Worm (Caenorhabditis elegans): ENCODE data around the gene C49C3.20.

C49C3.20 gene

ce11 chrIV:17316398-17316797 lies at the start of gene C49C3.20:
Gene C49C3.20 (minus strand): TSS chrIV:17316498.
- TF ChIP-seq unc-39 (tag; optimal IDR thresholded peaks at IDR 0.05) (no peak), fkh-10 (GFP tag; optimal IDR thresholded peaks at IDR 0.05) (no peak), tbx-2 (tag; optimal IDR thresholded peaks at IDR 0.05) (no peak), ceh-9 (tag; optimal IDR thresholded peaks at IDR 0.05) (no peak), elt-2 (tag; optimal IDR thresholded peaks at IDR 0.05) (no peak), unc-62 (GFP tag; optimal IDR thresholded peaks at IDR 0.05) (no peak), nhr-23 (tag; optimal IDR thresholded peaks at IDR 0.05) (no peak), mml-1 (tag; optimal IDR thresholded peaks at IDR 0.05) (no peak), egl-27 (tag; optimal IDR thresholded peaks at IDR 0.05) (no peak), ama-1 (optimal IDR thresholded peaks at IDR 0.05) (no peak), sea-2 (GFP tag; optimal IDR thresholded peaks at IDR 0.05) (no peak), mdl-1 (tag; optimal IDR thresholded peaks at IDR 0.05) (no peak), lin-15B (tag; optimal IDR thresholded peaks at IDR 0.05) (no peak), ceh-28 (tag; optimal IDR thresholded peaks at IDR 0.05) (no peak)

ce11 chrIV:17361143-17361542 lies 44.8 kb upstream of the C49C3.20 start, which contains the start of gene clec-202:
Gene clec-202 (plus strand): TSS chrIV:17361443.
- TF ChIP-seq ceh-28 (tag; optimal IDR thresholded peaks at IDR 0.05) = no peak
- no peak for TF ChIP-seq mml-1 (tag; optimal IDR thresholded peaks at IDR 0.05)
- TF ChIP-seq elt-1 (tag; optimal IDR thresholded peaks at IDR 0.05) = no peak
- TF ChIP-seq fkh-2 (tag; optimal IDR thresholded peaks at IDR 0.05) = no peak
- TF ChIP-seq ceh-9 (tag; optimal IDR thresholded peaks at IDR 0.05) = no peak
- no peak for TF ChIP-seq sea-2 (GFP tag; optimal IDR thresholded peaks at IDR 0.05)
- no peak for TF ChIP-seq ama-1 (optimal IDR thresholded peaks at IDR 0.05)
- TF ChIP-seq aly-2 (tag; optimal IDR thresholded peaks at IDR 0.05) = no peak
- TF ChIP-seq eor-1 (tag; optimal IDR thresholded peaks at IDR 0.05) = no peak
- TF ChIP-seq nhr-76 (tag; optimal IDR thresholded peaks at IDR 0.05) = no peak
- no peak for TF ChIP-seq nhr-77 (tag; optimal IDR thresholded peaks at IDR 0.05)
- no peak for TF ChIP-seq ceh-16 (tag; optimal IDR thresholded peaks at IDR 0.05)
- TF ChIP-seq pqm-1 (tag; optimal IDR thresholded peaks at IDR 0.05) = no peak
- TF ChIP-seq ztf-4 (tag; optimal IDR thresholded peaks at IDR 0.05) = no peak
- TF ChIP-seq lsy-12 (tag; optimal IDR thresholded peaks at IDR 0.05) = no peak
- TF ChIP-seq ztf-11 (tag; optimal IDR thresholded peaks at IDR 0.05) = no peak

ce11 chrIV:17351586-17351985 lies 35.3 kb upstream of the C49C3.20 start, which contains the start of gene clec-199:
Gene clec-199 (plus strand): TSS chrIV:17351886.
- TF ChIP-seq aly-2 (tag; optimal IDR thresholded peaks at IDR 0.05) = no peak
- TF ChIP-seq ztf-11 (tag; optimal IDR thresholded peaks at IDR 0.05) = no peak
- no peak for TF ChIP-seq tbx-2 (tag; optimal IDR thresholded peaks at IDR 0.05)
- no peak for TF ChIP-seq nhr-77 (tag; optimal IDR thresholded peaks at IDR 0.05)

- TF ChIP-seq ama-1 (optimal IDR thresholded peaks at IDR 0.05) (no peak), fkh-2 (tag; optimal IDR thresholded peaks at IDR 0.05) (no peak), egl-5 (tag; optimal IDR thresholded peaks at IDR 0.05) (no peak), sea-2 (GFP tag; optimal IDR thresholded peaks at IDR 0.05) (no peak), nhr-76 (tag; optimal IDR thresholded peaks at IDR 0.05) (no peak)
Observed at ce11 chrIV:17346599-17347218, 30.4 kb upstream of the C49C3.20 start, which contains the start of the genes clec-197 and clec-198. Gene clec-197 (minus strand): TSS chrIV:17346699. Gene clec-198 (plus strand): TSS chrIV:17347168.

- TF ChIP-seq pqm-1 (tag; optimal IDR thresholded peaks at IDR 0.05) (no peak), unc-62 (GFP tag; optimal IDR thresholded peaks at IDR 0.05) (no peak), fkh-10 (GFP tag; optimal IDR thresholded peaks at IDR 0.05) (no peak), nhr-12 (tag; optimal IDR thresholded peaks at IDR 0.05) (no peak), lin-39 (tag; optimal IDR thresholded peaks at IDR 0.05) (no peak), eor-1 (tag; optimal IDR thresholded peaks at IDR 0.05) (no peak), fos-1 (tag; optimal IDR thresholded peaks at IDR 0.05) (no peak), ama-1 (optimal IDR thresholded peaks at IDR 0.05) (no peak), nhr-23 (tag; optimal IDR thresholded peaks at IDR 0.05) (no peak), hmg-11 (tag; optimal IDR thresholded peaks at IDR 0.05) (no peak), fkh-2 (tag; optimal IDR thresholded peaks at IDR 0.05) (no peak), nfya-1 (tag; optimal IDR thresholded peaks at IDR 0.05; ENCODE audit: insufficient read depth) (no peak), nhr-25 (tag; optimal IDR thresholded peaks at IDR 0.05) (no peak), elt-3 (tag; optimal IDR thresholded peaks at IDR 0.05) (no peak), nhr-237 (tag; optimal IDR thresholded peaks at IDR 0.05) (no peak), ceh-82 (tag; optimal IDR thresholded peaks at IDR 0.05) (no peak), nhr-76 (tag; optimal IDR thresholded peaks at IDR 0.05) (no peak), nhr-67 (tag; optimal IDR thresholded peaks at IDR 0.05) (no peak), ceh-16 (tag; optimal IDR thresholded peaks at IDR 0.05) (no peak), pha-4 (tag; optimal IDR thresholded peaks at IDR 0.05) (no peak)
Observed at ce11 chrIV:17343482-17343881, 27.2 kb upstream of the C49C3.20 start, which contains the start of gene C49C3.11. Gene C49C3.11 (plus strand): TSS chrIV:17343782.

Measured in whole organism, L3 larva.